Fruit fly (Drosophila melanogaster): ENCODE data around the gene mRpL15.

mRpL15 gene

dm6 chr3L:20388983-20389382, 47.0 kb downstream of the mRpL15 start:
- TF ChIP-seq h (optimal IDR thresholded peaks at IDR 0.05): no peak
- no peak for TF ChIP-seq Sin3A (optimal IDR thresholded peaks at IDR 0.05)
- TF ChIP-seq ttk (optimal IDR thresholded peaks at IDR 0.05): no peak
- no peak for TF ChIP-seq insv (optimal IDR thresholded peaks at IDR 0.05)
- TF ChIP-seq Myc (optimal IDR thresholded peaks at IDR 0.05): no peak
- TF ChIP-seq psq (optimal IDR thresholded peaks at IDR 0.05): no peak

- no peak for TF ChIP-seq insv (optimal IDR thresholded peaks at IDR 0.05)
- no peak for TF ChIP-seq psq (optimal IDR thresholded peaks at IDR 0.05)
- no peak for TF ChIP-seq ttk (optimal IDR thresholded peaks at IDR 0.05)
- no peak for TF ChIP-seq Sin3A (optimal IDR thresholded peaks at IDR 0.05)
- TF ChIP-seq Myc (optimal IDR thresholded peaks at IDR 0.05): no peak
- no peak for TF ChIP-seq h (optimal IDR thresholded peaks at IDR 0.05)
These were observed 48.2 kb downstream of the mRpL15 start for dm6 chr3L:20387843-20388163.

- TF ChIP-seq h (optimal IDR thresholded peaks at IDR 0.05): no peak
- TF ChIP-seq insv (optimal IDR thresholded peaks at IDR 0.05): no peak
- no peak for TF ChIP-seq Sin3A (optimal IDR thresholded peaks at IDR 0.05)
These were observed 48.8 kb downstream of the mRpL15 start for dm6 chr3L:20387038-20387842.

- TF ChIP-seq psq (optimal IDR thresholded peaks at IDR 0.05) (no peak), h (optimal IDR thresholded peaks at IDR 0.05) (no peak), insv (optimal IDR thresholded peaks at IDR 0.05) (no peak), ttk (optimal IDR thresholded peaks at IDR 0.05) (no peak), Sin3A (optimal IDR thresholded peaks at IDR 0.05) (no peak), Myc (optimal IDR thresholded peaks at IDR 0.05) (no peak)
These were observed 50.0 kb downstream of the mRpL15 start for dm6 chr3L:20385969-20386370.

dm6 chr3L:20385408-20385807, 50.6 kb downstream of the mRpL15 start:
- no peak for TF ChIP-seq Sin3A (optimal IDR thresholded peaks at IDR 0.05)
- no peak for TF ChIP-seq Myc (optimal IDR thresholded peaks at IDR 0.05)
- TF ChIP-seq insv (optimal IDR thresholded peaks at IDR 0.05): no peak
- no peak for TF ChIP-seq h (optimal IDR thresholded peaks at IDR 0.05)
- TF ChIP-seq ttk (optimal IDR thresholded peaks at IDR 0.05): no peak
- no peak for TF ChIP-seq psq (optimal IDR thresholded peaks at IDR 0.05)

All from Kc167 (cell line).